Fruit fly (Drosophila melanogaster): ENCODE data around the gene tap.

tap gene

DNA sequence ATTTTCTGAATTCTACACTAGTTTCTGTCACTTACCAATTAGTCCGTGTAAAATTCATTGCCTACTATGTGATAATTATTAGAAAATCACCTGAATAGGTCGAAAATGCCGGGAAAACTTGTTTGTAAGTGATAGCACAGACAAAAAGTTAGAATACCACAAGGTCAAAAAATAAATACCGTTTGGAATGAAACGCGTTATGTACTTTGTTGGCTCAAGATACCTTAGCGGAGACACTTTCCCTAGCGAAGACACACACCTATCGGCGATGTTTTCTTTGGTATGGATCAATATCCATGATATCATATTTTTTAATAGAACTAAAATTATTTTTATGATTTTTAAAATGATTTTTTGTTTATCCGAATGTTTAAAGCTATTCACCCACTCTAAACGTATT, 20.4 kb upstream of the tap start, which contains the start of gene CG6479 (continued):
- TF ChIP-seq hb (GFP tag; IDR thresholded peaks at IDR 0.05; ENCODE audit: partially characterized antibody) (no peak), CrebB (tag; optimal IDR thresholded peaks at IDR 0.05) (no peak), nom (GFP tag; optimal IDR thresholded peaks at IDR 0.05) (no peak), bbx (GFP tag; IDR thresholded peaks at IDR 0.05; ENCODE audit: partially characterized antibody) (no peak), Doc2 (GFP tag; IDR thresholded peaks at IDR 0.05) (no peak), CG17385 (GFP tag; optimal IDR thresholded peaks at IDR 0.05) (no peak), h (optimal IDR thresholded peaks at IDR 0.05) (no peak), bowl (GFP tag; IDR thresholded peaks at IDR 0.05) (no peak), zf30C (GFP tag; optimal IDR thresholded peaks at IDR 0.05) (no peak), ab (GFP tag; optimal IDR thresholded peaks at IDR 0.05) (no peak), kay (GFP tag; optimal IDR thresholded peaks at IDR 0.05) (no peak), MESR4 (GFP tag; optimal IDR thresholded peaks at IDR 0.05) (no peak), sens (GFP tag) (no peak), Vsx1 (GFP tag; optimal IDR thresholded peaks at IDR 0.05) (no peak), CG12659 (GFP tag; optimal IDR thresholded peaks at IDR 0.05) (peak; percentile 36), CG6765 (GFP tag; optimal IDR thresholded peaks at IDR 0.05) (no peak), CG17328 (GFP tag; IDR thresholded peaks at IDR 0.05) (no peak), Dll (GFP tag; IDR thresholded peaks at IDR 0.05; ENCODE audit: partially characterized antibody) (peak; percentile 59; the same call in 3 of the 4 replicates), CG1832 (GFP tag; optimal IDR thresholded peaks at IDR 0.05) (no peak), hbn (GFP tag; IDR thresholded peaks at IDR 0.05; ENCODE audit: partially characterized antibody) (peak; percentile 28; the same call in 1 of the 2 replicates), CkIIα-i1 (GFP tag; IDR thresholded peaks at IDR 0.05) (no peak), cwo (GFP tag; optimal IDR thresholded peaks at IDR 0.05) (no peak), CG3995 (GFP tag; optimal IDR thresholded peaks at IDR 0.05) (peak; percentile 19), CG8290 (GFP tag; optimal IDR thresholded peaks at IDR 0.05) (peak; percentile 52), CG8290 (tag; optimal IDR thresholded peaks at IDR 0.05) (no peak), CG10543 (GFP tag; optimal IDR thresholded peaks at IDR 0.05) (no peak), onecut (GFP tag; IDR thresholded peaks at IDR 0.05) (peak; percentile 80), NfI (GFP tag; optimal IDR thresholded peaks at IDR 0.05) (no peak), Bteb2 (GFP tag; optimal IDR thresholded peaks at IDR 0.05) (no peak), CG12769 (tag; optimal IDR thresholded peaks at IDR 0.05) (no peak), Hmr (GFP tag; optimal IDR thresholded peaks at IDR 0.05) (peak; percentile 36), sqz (GFP tag; optimal IDR thresholded peaks at IDR 0.05) (no peak), insv (GFP tag; optimal IDR thresholded peaks at IDR 0.05) (no peak), CG9727 (GFP tag; optimal IDR thresholded peaks at IDR 0.05) (no peak), pnt (GFP tag; optimal IDR thresholded peaks at IDR 0.05) (no peak), br (optimal IDR thresholded peaks at IDR 0.05) (no peak), Dip3 (GFP tag; optimal IDR thresholded peaks at IDR 0.05) (no peak), ken (GFP tag; IDR thresholded peaks at IDR 0.05) (no peak), CG16863 (GFP tag; optimal IDR thresholded peaks at IDR 0.05) (no peak), gsb (GFP tag; IDR thresholded peaks at IDR 0.05) (no peak), CG6654 (GFP tag; optimal IDR thresholded peaks at IDR 0.05) (no peak), vvl (GFP tag; IDR thresholded peaks at IDR 0.05) (no peak), CG12219 (GFP tag; optimal IDR thresholded peaks at IDR 0.05) (no peak), CG6272 (GFP tag; IDR thresholded peaks at IDR 0.05) (no peak), gt (GFP tag; IDR thresholded peaks at IDR 0.05) (no peak), fd96Cb (tag; optimal IDR thresholded peaks at IDR 0.05) (no peak), Gug (GFP tag; IDR thresholded peaks at IDR 0.05) (no peak), CG1647 (GFP tag; optimal IDR thresholded peaks at IDR 0.05) (no peak), CG4360 (GFP tag; IDR thresholded peaks at IDR 0.05) (no peak), CG33557 (GFP tag; optimal IDR thresholded peaks at IDR 0.05) (no peak), CG34422 (GFP tag; IDR thresholded peaks at IDR 0.05) (0 out of 3 replicates have a peak, but pooled peaks have one; percentile 15), CG3838 (GFP tag; optimal IDR thresholded peaks at IDR 0.05) (no peak), Lhr (GFP tag; optimal IDR thresholded peaks at IDR 0.05) (peak; percentile 81)
